Worm (Caenorhabditis elegans) whole organism, L2 larva: Measurements from ENCODE around the gene F47B10.4.

ENCODE experiments used
- fos-1 ChIP-seq: fragments of 150-350 bp; optimal IDR thresholded peaks from 2 replicates; lab custom pipeline; 2014; ENCODE audit warnings: missing biosample characterization, missing genetic modification characterization
- mdl-1 ChIP-seq, 2 experiments: fragments of 150-350 bp in 1 of 2; sonication (generic microtip) in 1 of 2; optimal IDR thresholded peaks; 2 replicates each; lab custom pipeline; 2017; ENCODE audit warnings: missing biosample characterization in 2 of 2, missing genetic modification characterization in 2 of 2
- nhr-12 ChIP-seq: fragments of 150-350 bp; optimal IDR thresholded peaks from 2 replicates; lab custom pipeline; 2014; ENCODE audit warnings: missing biosample characterization, missing genetic modification characterization
- unc-39 ChIP-seq: fragments of 150-350 bp; optimal IDR thresholded peaks from 2 replicates; lab custom pipeline; 2014; ENCODE audit warnings: missing biosample characterization, missing genetic modification characterization
- unc-62 ChIP-seq: fragments of 150-350 bp; optimal IDR thresholded peaks from 2 replicates; lab custom pipeline; 2014; ENCODE audit warnings: missing biosample characterization, missing genetic modification reagents, missing genetic modification characterization
- zag-1 ChIP-seq: fragments of 150-350 bp; optimal IDR thresholded peaks from 2 replicates; lab custom pipeline; 2014; ENCODE audit warnings: missing biosample characterization, missing genetic modification characterization

- TF ChIP-seq fos-1 (tag; lab: Kevin White, UChicago) (no peak), nhr-12 (tag; lab: Kevin White, UChicago) (no peak), zag-1 (tag; lab: Kevin White, UChicago) (no peak), mdl-1 (tag; optimal IDR thresholded peaks at IDR 0.05; lab: Kevin White, UChicago) (no peak), unc-62 (GFP tag; lab: Kevin White, UChicago) (no peak), unc-39 (tag; lab: Kevin White, UChicago) (no peak)
Observed at ce11 chrX:10844602-10845354, 46.3 kb upstream of the F47B10.4 start, which contains the start of gene C05A9.2.
